Fruit fly (Drosophila melanogaster) whole organism, embryonic: ENCODE measurements around the gene Gnpat.

ENCODE experiments used
- Abd-B ChIP-seq: fragments of 200-800 bp; sonication (Bioruptor generic); optimal IDR thresholded peaks from 2 replicates; lab custom pipeline; 2018; ENCODE audit warnings: missing biosample characterization, mild to moderate bottlenecking, missing genetic modification characterization, moderate library complexity
- Antp ChIP-seq: fragments of 200-800 bp; sonication (Bioruptor generic); optimal IDR thresholded peaks from 3 replicates; lab custom pipeline; 2016; ENCODE audit warnings: missing biosample characterization, missing genetic modification characterization
- BEAF-32 ChIP-seq: fragments of 200-800 bp; sonication (Bioruptor generic); optimal IDR thresholded peaks from 3 replicates; lab custom pipeline; 2017; ENCODE audit warnings: missing biosample characterization, missing genetic modification characterization, mild to moderate bottlenecking, moderate library complexity, missing genetic modification reagents
- CG10147 ChIP-seq: fragments of 200-800 bp; sonication (Bioruptor generic); optimal IDR thresholded peaks from 2 replicates; lab custom pipeline; 2019; ENCODE audit warnings: missing biosample characterization, mild to moderate bottlenecking, missing genetic modification characterization, moderate library complexity
- CG10274 ChIP-seq: fragments of 200-800 bp; sonication (Bioruptor generic); optimal IDR thresholded peaks from 3 replicates; lab custom pipeline; 2017; ENCODE audit warnings: missing biosample characterization, mild to moderate bottlenecking, missing genetic modification characterization
- CG11093 ChIP-seq: fragments of 200-800 bp; sonication (Bioruptor generic); IDR thresholded peaks from 3 replicates; pipeline ENCODE4 v1.3.6; 2022; ENCODE audit warnings: missing biosample characterization, missing genetic modification characterization
- CG11560 ChIP-seq: fragments of 200-800 bp; sonication (Bioruptor generic); IDR thresholded peaks from 3 replicates; pipeline ENCODE4 v1.3.6; 2022; ENCODE audit warnings: missing biosample characterization, missing genetic modification characterization
- CG12071 ChIP-seq: fragments of 200-800 bp; sonication (Bioruptor generic); optimal IDR thresholded peaks from 3 replicates; lab custom pipeline; 2018; ENCODE audit warnings: missing biosample characterization, mild to moderate bottlenecking, missing genetic modification characterization
- CG14710 ChIP-seq: fragments of 200-800 bp; sonication (Bioruptor generic); optimal IDR thresholded peaks from 3 replicates; lab custom pipeline; 2019; ENCODE audit warnings: missing biosample characterization, mild to moderate bottlenecking, missing genetic modification characterization, moderate library complexity
- CG14860 ChIP-seq: fragments of 200-800 bp; sonication (Bioruptor generic); IDR thresholded peaks from 3 replicates; pipeline ENCODE4 v1.3.6; 2022; ENCODE audit warnings: missing biosample characterization, missing genetic modification characterization; ENCODE audit not compliant: partially characterized antibody
- CG15011 ChIP-seq: fragments of 200-800 bp; sonication (Bioruptor generic); optimal IDR thresholded peaks from 3 replicates; lab custom pipeline; 2018; ENCODE audit warnings: missing biosample characterization, mild to moderate bottlenecking, missing genetic modification characterization
- CG15269 ChIP-seq: fragments of 200-800 bp; sonication (Bioruptor generic); optimal IDR thresholded peaks from 2 replicates; lab custom pipeline; 2018; ENCODE audit warnings: missing biosample characterization, mild to moderate bottlenecking, missing genetic modification characterization, moderate library complexity
- CG1647 ChIP-seq: fragments of 200-800 bp; sonication (Bioruptor generic); optimal IDR thresholded peaks from 3 replicates; lab custom pipeline; 2016; ENCODE audit warnings: missing biosample characterization, missing genetic modification characterization
- CG17361 ChIP-seq: fragments of 200-800 bp; sonication (Bioruptor generic); IDR thresholded peaks from 3 replicates; pipeline ENCODE4 v1.3.6; 2022; ENCODE audit warnings: missing biosample characterization, missing genetic modification characterization
- CG17912 ChIP-seq: fragments of 200-800 bp; sonication (Bioruptor generic); optimal IDR thresholded peaks from 2 replicates; lab custom pipeline; 2018; ENCODE audit warnings: missing biosample characterization, mild to moderate bottlenecking, missing genetic modification characterization
- CG2116 ChIP-seq: fragments of 200-800 bp; sonication (Bioruptor generic); optimal IDR thresholded peaks from 3 replicates; lab custom pipeline; 2018; ENCODE audit warnings: missing biosample characterization, mild to moderate bottlenecking, missing genetic modification characterization
- CG2199 ChIP-seq: fragments of 200-800 bp; sonication (Bioruptor generic); IDR thresholded peaks from 3 replicates; pipeline ENCODE4 v1.3.6; 2022; ENCODE audit warnings: missing biosample characterization, missing genetic modification characterization
- CG31224 ChIP-seq: fragments of 200-800 bp; sonication (Bioruptor generic); IDR thresholded peaks from 2 replicates; pipeline ENCODE4 v1.3.6; 2022; ENCODE audit warnings: missing biosample characterization, missing genetic modification characterization
- CG3163 ChIP-seq: fragments of 200-800 bp; sonication (Bioruptor generic); optimal IDR thresholded peaks from 3 replicates; lab custom pipeline; 2016; ENCODE audit warnings: missing biosample characterization, missing genetic modification characterization
- CG3281 ChIP-seq: fragments of 200-800 bp; sonication (Bioruptor generic); optimal IDR thresholded peaks from 3 replicates; lab custom pipeline; 2017; ENCODE audit warnings: missing biosample characterization, mild to moderate bottlenecking, missing genetic modification characterization
- CG7372 ChIP-seq: fragments of 200-800 bp; sonication (Bioruptor generic); IDR thresholded peaks from 2 replicates; pipeline ENCODE4 v1.3.6; 2022; ENCODE audit warnings: missing biosample characterization, missing genetic modification characterization
- CG7745 ChIP-seq: fragments of 200-800 bp; sonication (Bioruptor generic); optimal IDR thresholded peaks from 2 replicates; lab custom pipeline; 2018; ENCODE audit warnings: missing biosample characterization, mild to moderate bottlenecking, missing genetic modification characterization, moderate library complexity
- CG8281 ChIP-seq: fragments of 200-800 bp; sonication (Bioruptor generic); optimal IDR thresholded peaks from 2 replicates; lab custom pipeline; 2018; ENCODE audit warnings: missing biosample characterization, mild to moderate bottlenecking, missing genetic modification characterization, moderate library complexity
- CG9876 ChIP-seq: fragments of 200-800 bp; sonication (Bioruptor generic); optimal IDR thresholded peaks from 2 replicates; lab custom pipeline; 2016; ENCODE audit warnings: missing biosample characterization, missing genetic modification characterization
- Drgx ChIP-seq: fragments of 200-800 bp; sonication (Bioruptor generic); IDR thresholded peaks from 2 replicates; pipeline ENCODE4 v1.3.6; 2022; ENCODE audit warnings: missing biosample characterization, missing genetic modification characterization
- Fer3 ChIP-seq: fragments of 200-800 bp; sonication (Bioruptor generic); optimal IDR thresholded peaks from 2 replicates; lab custom pipeline; 2018; ENCODE audit warnings: missing biosample characterization, mild to moderate bottlenecking, missing genetic modification characterization, moderate library complexity
- HmgZ ChIP-seq: fragments of 200-800 bp; sonication (Bioruptor generic); optimal IDR thresholded peaks from 2 replicates; lab custom pipeline; 2018; ENCODE audit warnings: missing biosample characterization, mild to moderate bottlenecking, missing genetic modification characterization
- Hr3 ChIP-seq: fragments of 200-800 bp; sonication (Bioruptor generic); optimal IDR thresholded peaks from 3 replicates; lab custom pipeline; 2016; ENCODE audit warnings: missing biosample characterization, missing genetic modification characterization
- Mes4 ChIP-seq: fragments of 200-800 bp; sonication (Bioruptor generic); optimal IDR thresholded peaks from 2 replicates; lab custom pipeline; 2016; ENCODE audit warnings: missing biosample characterization, missing genetic modification characterization
- NC2α ChIP-seq: fragments of 200-800 bp; sonication (Bioruptor generic); optimal IDR thresholded peaks from 2 replicates; lab custom pipeline; 2016; ENCODE audit warnings: missing biosample characterization, missing genetic modification characterization
- Optix ChIP-seq: fragments of 200-800 bp; sonication (Bioruptor generic); IDR thresholded peaks from 3 replicates; pipeline ENCODE4 v1.3.6; 2022; ENCODE audit warnings: missing biosample characterization, missing genetic modification characterization
- Ssrp ChIP-seq: fragments of 200-800 bp; sonication (Bioruptor generic); optimal IDR thresholded peaks from 2 replicates; lab custom pipeline; 2018; ENCODE audit warnings: missing biosample characterization, mild to moderate bottlenecking, missing genetic modification characterization, moderate library complexity
- Xbp1 ChIP-seq: fragments of 200-800 bp; sonication (Bioruptor generic); optimal IDR thresholded peaks from 3 replicates; lab custom pipeline; 2016; ENCODE audit warnings: missing biosample characterization, mild to moderate bottlenecking, missing genetic modification characterization
- Xrp1 ChIP-seq: fragments of 200-800 bp; sonication (Bioruptor generic); IDR thresholded peaks from 2 replicates; pipeline ENCODE4 v1.3.6; 2022; ENCODE audit warnings: missing biosample characterization, missing genetic modification characterization
- bowl ChIP-seq: fragments of 200-800 bp; sonication (Bioruptor generic); IDR thresholded peaks from 2 replicates; pipeline ENCODE4 v1.3.6; 2022; ENCODE audit warnings: missing biosample characterization, missing genetic modification characterization
- chinmo ChIP-seq: fragments of 200-800 bp; sonication (Bioruptor generic); IDR thresholded peaks from 4 replicates; pipeline ENCODE4 v1.3.6; 2022; ENCODE audit warnings: missing biosample characterization, missing genetic modification characterization; ENCODE audit not compliant: partially characterized antibody
- da ChIP-seq: fragments of 200-800 bp; sonication (Bioruptor generic); optimal IDR thresholded peaks from 2 replicates; lab custom pipeline; 2016; ENCODE audit warnings: missing biosample characterization, missing genetic modification characterization
- dan ChIP-seq: fragments of 200-800 bp; sonication (Bioruptor generic); IDR thresholded peaks from 2 replicates; pipeline ENCODE4 v1.3.6; 2022; ENCODE audit warnings: missing biosample characterization, missing genetic modification characterization
- dysf ChIP-seq: fragments of 200-800 bp; sonication (Bioruptor generic); IDR thresholded peaks from 3 replicates; pipeline ENCODE4 v1.3.6; 2022; ENCODE audit warnings: missing biosample characterization, missing genetic modification characterization
- en ChIP-seq: fragments of 200-800 bp; sonication (Bioruptor generic); optimal IDR thresholded peaks from 2 replicates; lab custom pipeline; 2016; ENCODE audit warnings: missing biosample characterization, missing genetic modification characterization
- fru ChIP-seq: fragments of >200 bp; optimal IDR thresholded peaks from 2 replicates; lab custom pipeline; 2017
- gsb-n ChIP-seq: fragments of 200-800 bp; sonication (Bioruptor generic); optimal IDR thresholded peaks from 3 replicates; lab custom pipeline; 2018; ENCODE audit warnings: missing biosample characterization, mild to moderate bottlenecking, missing genetic modification characterization
- inv ChIP-seq: fragments of 200-800 bp; sonication (Bioruptor generic); IDR thresholded peaks from 2 replicates; pipeline ENCODE4 v1.3.6; 2022; ENCODE audit warnings: missing biosample characterization, missing genetic modification characterization; ENCODE audit not compliant: partially characterized antibody
- mam ChIP-seq: fragments of 200-800 bp; sonication (Bioruptor generic); optimal IDR thresholded peaks from 3 replicates; lab custom pipeline; 2016; ENCODE audit warnings: missing biosample characterization, missing genetic modification characterization
- nerfin-1 ChIP-seq: fragments of 200-800 bp; sonication (Bioruptor generic); optimal IDR thresholded peaks from 3 replicates; lab custom pipeline; 2019; ENCODE audit warnings: missing biosample characterization, mild to moderate bottlenecking, missing genetic modification characterization, moderate library complexity
- pros ChIP-seq: fragments of 200-800 bp; sonication (Bioruptor generic); optimal IDR thresholded peaks from 3 replicates; lab custom pipeline; 2019; ENCODE audit warnings: missing biosample characterization, mild to moderate bottlenecking, missing genetic modification characterization, moderate library complexity
- scrt ChIP-seq: fragments of 200-800 bp; sonication (Bioruptor generic); optimal IDR thresholded peaks from 2 replicates; lab custom pipeline; 2018; ENCODE audit warnings: missing biosample characterization, mild to moderate bottlenecking, missing genetic modification characterization, moderate library complexity
- shn ChIP-seq: fragments of 200-800 bp; sonication (Bioruptor generic); optimal IDR thresholded peaks from 3 replicates; lab custom pipeline; 2016; ENCODE audit warnings: missing biosample characterization, missing genetic modification characterization
- sim ChIP-seq: fragments of 200-800 bp; sonication (Bioruptor generic); IDR thresholded peaks from 2 replicates; pipeline ENCODE4 v1.3.6; 2022; ENCODE audit warnings: missing biosample characterization, missing genetic modification characterization
- sug ChIP-seq: fragments of 200-800 bp; optimal IDR thresholded peaks from 2 replicates; lab custom pipeline; 2019; ENCODE audit warnings: missing biosample characterization, mild to moderate bottlenecking, missing genetic modification characterization, moderate library complexity
- yki ChIP-seq: fragments of >200 bp; optimal IDR thresholded peaks from 3 replicates; lab custom pipeline; 2018
- zen ChIP-seq: fragments of 200-800 bp; sonication (Bioruptor generic); optimal IDR thresholded peaks from 3 replicates; lab custom pipeline; 2018; ENCODE audit warnings: missing biosample characterization, mild to moderate bottlenecking, missing genetic modification characterization, moderate library complexity

The Gnpat gene

dm6 chr3R:25519465-25520071 is 28.8 kb upstream of the Gnpat start (continued):
- TF ChIP-seq zen = no peak
- TF ChIP-seq Xbp1 = peak; percentile 12
- no peak for TF ChIP-seq CG15011 (GFP tag; lab: Kevin White, UChicago)
- peak; percentile 25 for TF ChIP-seq CG15269 (tag; lab: Kevin White, UChicago)
- no peak for TF ChIP-seq Optix (GFP tag; lab: Robert Waterston, UW)
- TF ChIP-seq sug (tag; lab: Kevin White, UChicago) = no peak
- no peak for TF ChIP-seq scrt (GFP tag; lab: Kevin White, UChicago)
- TF ChIP-seq nerfin-1 (tag; lab: Kevin White, UChicago) = peak; percentile 82
- TF ChIP-seq shn (GFP tag; lab: Kevin White, UChicago) = no peak
- TF ChIP-seq Ssrp (tag; lab: Kevin White, UChicago) = peak; percentile 39
- no peak for TF ChIP-seq Antp (GFP tag; lab: Kevin White, UChicago)
- TF ChIP-seq CG9876 (GFP tag; lab: Kevin White, UChicago) = no peak
- peak; percentile 18 for TF ChIP-seq CG14710 (tag; lab: Kevin White, UChicago)
- TF ChIP-seq CG7372 = no peak
- no peak for TF ChIP-seq CG10274
- TF ChIP-seq pros (GFP tag; lab: Kevin White, UChicago) = peak; percentile 29
- TF ChIP-seq CG17912 (GFP tag; lab: Kevin White, UChicago) = no peak
- TF ChIP-seq dysf (GFP tag; lab: Robert Waterston, UW) = no peak
- no peak for TF ChIP-seq CG2116
- TF ChIP-seq CG8281 = no peak
- TF ChIP-seq CG31224 = no peak
- no peak for TF ChIP-seq sim (GFP tag; lab: Robert Waterston, UW)
- no peak for TF ChIP-seq NC2α
- no peak for TF ChIP-seq CG12071 (GFP tag; lab: Kevin White, UChicago)
- TF ChIP-seq CG3163 (GFP tag; lab: Kevin White, UChicago) = no peak
- TF ChIP-seq CG3281 = no peak
- TF ChIP-seq bowl = no peak
- no peak for TF ChIP-seq CG11560 (tag; lab: Robert Waterston, UW)
- TF ChIP-seq CG10147 (GFP tag; lab: Kevin White, UChicago) = no peak
- no peak for TF ChIP-seq gsb-n
- no peak for TF ChIP-seq fru (lab: Kevin White, UChicago)
- no peak for TF ChIP-seq en (GFP tag; lab: Kevin White, UChicago)
- no peak for TF ChIP-seq BEAF-32 (GFP tag; lab: Kevin White, UChicago)
- TF ChIP-seq CG11093 (GFP tag; lab: Robert Waterston, UW) = no peak
- no peak for TF ChIP-seq mam
- TF ChIP-seq Drgx (GFP tag; lab: Robert Waterston, UW) = no peak
- no peak for TF ChIP-seq yki
- TF ChIP-seq dan (GFP tag; lab: Robert Waterston, UW) = no peak
- TF ChIP-seq inv (GFP tag; lab: Robert Waterston, UW) = no peak
- no peak for TF ChIP-seq Xrp1 (GFP tag; lab: Robert Waterston, UW)
- no peak for TF ChIP-seq Abd-B
- TF ChIP-seq CG2199 (GFP tag; lab: Robert Waterston, UW) = 0 out of 3 replicates have a peak, but pooled peaks have one; percentile 53
- peak; percentile 8 for TF ChIP-seq Hr3 (GFP tag; lab: Kevin White, UChicago)
- no peak for TF ChIP-seq CG14860 (GFP tag; lab: Robert Waterston, UW)
- TF ChIP-seq CG1647 (GFP tag; lab: Kevin White, UChicago) = no peak
- no peak for TF ChIP-seq chinmo (GFP tag; lab: Robert Waterston, UW)
- peak; percentile 53; the same call in 2 of the 3 replicates for TF ChIP-seq CG17361 (GFP tag; lab: Robert Waterston, UW)
- TF ChIP-seq Mes4 (GFP tag; lab: Kevin White, UChicago) = no peak
- TF ChIP-seq da (GFP tag; lab: Kevin White, UChicago) = no peak
- no peak for TF ChIP-seq HmgZ
- no peak for TF ChIP-seq CG7745 (tag; lab: Kevin White, UChicago)
- peak; percentile 14 for TF ChIP-seq Fer3 (tag; lab: Kevin White, UChicago)
